Fruit fly (Drosophila melanogaster): ENCODE results near the gene CG31342.

- no peak for TF ChIP-seq psq (optimal IDR thresholded peaks at IDR 0.05)
- no peak for TF ChIP-seq EcR (GFP tag; optimal IDR thresholded peaks at IDR 0.05)
- no peak for TF ChIP-seq Dll (optimal IDR thresholded peaks at IDR 0.05)
- no peak for TF ChIP-seq CG8478 (optimal IDR thresholded peaks at IDR 0.05)
These were observed at the start of gene CG31342 for dm6 chr3R:12985828-12986530.

Data from whole organism.